Worm (Caenorhabditis elegans) whole organism, L4 larva: ENCODE results near the gene rpl-37.

Source experiments
- aly-2 ChIP-seq: sonication (generic microtip); optimal IDR thresholded peaks from 2 replicates; lab custom pipeline; 2018; ENCODE audit warnings: missing biosample characterization, missing genetic modification characterization
- ceh-82 ChIP-seq: sonication (generic microtip); optimal IDR thresholded peaks from 2 replicates; lab custom pipeline; 2017; ENCODE audit warnings: missing biosample characterization, missing genetic modification characterization
- daf-8 ChIP-seq: fragments of 200-800 bp; sonication (Bioruptor generic); IDR thresholded peaks from 2 replicates; pipeline ENCODE4 v1.3.6; 2022; ENCODE audit warnings: missing genetic modification characterization, missing compliant biosample characterization
- egl-43 ChIP-seq: fragments of 200-800 bp; sonication (Bioruptor generic); IDR thresholded peaks from 2 replicates; pipeline ENCODE4 v1.3.6; 2022; ENCODE audit warnings: missing genetic modification reagents, missing genetic modification characterization, missing compliant biosample characterization
- nhr-76 ChIP-seq: fragments of 150-350 bp; optimal IDR thresholded peaks from 2 replicates; lab custom pipeline; 2014; ENCODE audit warnings: missing biosample characterization, missing genetic modification characterization
- skn-1 ChIP-seq: fragments of 150-350 bp; optimal IDR thresholded peaks from 2 replicates; lab custom pipeline; 2014; ENCODE audit warnings: missing biosample characterization, missing genetic modification characterization

ce11 chrIII:3566785-3567184, 38.3 kb downstream of the rpl-37 start:
- TF ChIP-seq ceh-82 (tag; lab: Kevin White, UChicago) (no peak), skn-1 (tag; lab: Kevin White, UChicago) (no peak), daf-8 (GFP tag; lab: Robert Waterston, UW) (no peak), nhr-76 (tag; lab: Kevin White, UChicago) (no peak), aly-2 (tag; lab: Kevin White, UChicago) (no peak), egl-43 (no peak)
